Worm (Caenorhabditis elegans): ENCODE measurements around the gene hlh-33.
A peak's percentile ranks its signal among the peaks of the same experiment; 100 is the strongest.

Gene hlh-33

DNA sequence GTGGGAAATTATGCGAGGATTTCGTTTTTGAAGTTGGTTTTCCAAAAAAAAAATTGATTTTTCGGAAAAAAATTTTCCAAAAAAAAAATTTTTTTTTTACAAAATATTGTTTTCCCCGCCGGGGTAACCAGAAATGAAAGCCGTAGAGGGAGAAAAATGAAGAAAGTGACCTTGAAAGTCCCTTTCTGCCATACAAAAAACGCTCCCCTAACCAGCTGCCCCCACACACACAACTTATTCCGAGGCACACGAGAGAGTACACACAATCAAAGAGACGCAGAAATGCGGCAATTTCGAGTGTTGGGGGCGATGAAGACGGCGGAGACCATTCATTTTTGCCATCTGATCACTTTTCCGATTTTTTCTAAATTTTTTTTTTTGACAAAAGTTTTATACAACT is 1.2 kb upstream of the hlh-33 start (continued):
- no peak for TF ChIP-seq mef-2 (tag; optimal IDR thresholded peaks at IDR 0.05)
- TF ChIP-seq lin-35 (GFP tag; optimal IDR thresholded peaks at IDR 0.05): peak in 1 of 2 experiments; percentile 60
- no peak for TF ChIP-seq mab-9 (GFP tag; IDR thresholded peaks at IDR 0.05)
- peak; percentile 40 for TF ChIP-seq lin-13 (GFP tag; optimal IDR thresholded peaks at IDR 0.05)
- TF ChIP-seq elt-3 (tag; optimal IDR thresholded peaks at IDR 0.05): peak in 1 of 6 experiments; percentile 64
- no peak for TF ChIP-seq Y116A8C.19 (tag; optimal IDR thresholded peaks at IDR 0.05; ENCODE audit: borderline replicate concordance)
- no peak for TF ChIP-seq alr-1 (tag; optimal IDR thresholded peaks at IDR 0.05; ENCODE audit: borderline replicate concordance)
- TF ChIP-seq sptf-1 (tag; optimal IDR thresholded peaks at IDR 0.05): no peak
- TF ChIP-seq lir-3 (tag; optimal IDR thresholded peaks at IDR 0.05; ENCODE audit: poor library complexity): no peak
- no peak for TF ChIP-seq nhr-84 (tag; optimal IDR thresholded peaks at IDR 0.05)
- no peak for TF ChIP-seq fkh-8 (tag; optimal IDR thresholded peaks at IDR 0.05)
- TF ChIP-seq ztf-11 (tag; optimal IDR thresholded peaks at IDR 0.05): no peak
- TF ChIP-seq sox-4 (tag; optimal IDR thresholded peaks at IDR 0.05): no peak
- TF ChIP-seq hpl-2 (GFP tag; optimal IDR thresholded peaks at IDR 0.05): no peak
- peak; percentile 45 for TF ChIP-seq snu-23 (GFP tag; optimal IDR thresholded peaks at IDR 0.05)
- peak; percentile 6 for TF ChIP-seq nhr-20 (tag; optimal IDR thresholded peaks at IDR 0.05)
- no peak for TF ChIP-seq pax-3 (tag; optimal IDR thresholded peaks at IDR 0.05)
- no peak for TF ChIP-seq lin-39 (tag; optimal IDR thresholded peaks at IDR 0.05)
- peak; percentile 40 for TF ChIP-seq skn-1 (tag; optimal IDR thresholded peaks at IDR 0.05)
- TF ChIP-seq nhr-11 (tag; optimal IDR thresholded peaks at IDR 0.05): no peak
- TF ChIP-seq pag-3 (tag; optimal IDR thresholded peaks at IDR 0.05; ENCODE audit: borderline replicate concordance, insufficient read depth): peak; percentile 69
- TF ChIP-seq ceh-88 (GFP tag; IDR thresholded peaks at IDR 0.05): no peak
- TF ChIP-seq F16B12.6 (tag; optimal IDR thresholded peaks at IDR 0.05): no peak
- TF ChIP-seq mdl-1 (tag; optimal IDR thresholded peaks at IDR 0.05): peak in 1 of 2 experiments; percentile 12
- no peak for TF ChIP-seq hlh-17 (GFP tag; optimal IDR thresholded peaks at IDR 0.05; ENCODE audit: borderline replicate concordance)
- TF ChIP-seq unc-30 (tag; optimal IDR thresholded peaks at IDR 0.05): no peak
- TF ChIP-seq egl-27 (tag; optimal IDR thresholded peaks at IDR 0.05): no peak
- peak; percentile 97 for TF ChIP-seq blmp-1 (tag; optimal IDR thresholded peaks at IDR 0.05)
- TF ChIP-seq irx-1 (tag; optimal IDR thresholded peaks at IDR 0.05): no peak
- no peak for TF ChIP-seq isw-1 (GFP tag; IDR thresholded peaks at IDR 0.05)
- peak; percentile 66 for TF ChIP-seq nhr-85 (tag)
- no peak for TF ChIP-seq fkh-4 (tag; optimal IDR thresholded peaks at IDR 0.05; ENCODE audit: borderline replicate concordance)
- TF ChIP-seq ets-5 (GFP tag; IDR thresholded peaks at IDR 0.05): no peak
- no peak for TF ChIP-seq lin-14 (GFP tag; optimal IDR thresholded peaks at IDR 0.05)
- no peak for TF ChIP-seq aly-2 (tag; optimal IDR thresholded peaks at IDR 0.05)
- no peak for TF ChIP-seq aha-1 (tag; optimal IDR thresholded peaks at IDR 0.05)
- peak in 1 of 2 experiments; percentile 23 for TF ChIP-seq lsy-2 (tag; optimal IDR thresholded peaks at IDR 0.05)
- no peak for TF ChIP-seq pqm-1 (tag; optimal IDR thresholded peaks at IDR 0.05)
- no peak; the same call in 1 of the 2 replicates for TF ChIP-seq grh-1 (GFP tag; IDR thresholded peaks at IDR 0.05)
- TF ChIP-seq nhr-19 (GFP tag; conservative IDR thresholded peaks at IDR 0.05): no peak
- no peak for TF ChIP-seq ama-1 (optimal IDR thresholded peaks at IDR 0.05)
- TF ChIP-seq ceh-8 (GFP tag; optimal IDR thresholded peaks at IDR 0.05): no peak
- no peak for TF ChIP-seq hlh-4 (tag; optimal IDR thresholded peaks at IDR 0.05)
- no peak for TF ChIP-seq C04F5.9 (tag; optimal IDR thresholded peaks at IDR 0.05)
- no peak for TF ChIP-seq fkh-10 (GFP tag; optimal IDR thresholded peaks at IDR 0.05)
- TF ChIP-seq unc-86 (tag; optimal IDR thresholded peaks at IDR 0.05): no peak
- peak in 1 of 2 experiments; percentile 38 for TF ChIP-seq efl-1 (optimal IDR thresholded peaks at IDR 0.05)
- peak; percentile 11 to 91 for TF ChIP-seq efl-1 (GFP tag; optimal IDR thresholded peaks at IDR 0.05 in 1 of 2)
- TF ChIP-seq nhr-12 (tag; optimal IDR thresholded peaks at IDR 0.05): no peak
- TF ChIP-seq vab-15 (tag; optimal IDR thresholded peaks at IDR 0.05): no peak
- no peak for TF ChIP-seq efl-3 (GFP tag; optimal IDR thresholded peaks at IDR 0.05)
